Worm (Caenorhabditis elegans) whole organism, L1 larva: ENCODE data around the gene srh-30.
A peak's percentile ranks its signal among the peaks of the same experiment; 100 is the strongest.

Experiments
- Y116A8C.19 ChIP-seq: sonication (generic microtip); optimal IDR thresholded peaks from 2 replicates; lab custom pipeline; 2016; ENCODE audit warnings: missing compliant biosample characterization, missing genetic modification characterization, borderline replicate concordance
- aha-1 ChIP-seq: fragments of 150-350 bp; optimal IDR thresholded peaks from 2 replicates; lab custom pipeline; 2014; ENCODE audit warnings: missing biosample characterization, missing genetic modification characterization
- aly-2 ChIP-seq: fragments of 150-350 bp; optimal IDR thresholded peaks from 2 replicates; lab custom pipeline; 2014; ENCODE audit warnings: missing biosample characterization, missing genetic modification characterization
- ama-1 ChIP-seq: fragments of 150-350 bp; optimal IDR thresholded peaks from 2 replicates; lab custom pipeline; 2014
- ceh-8 ChIP-seq: fragments of 200-800 bp; sonication (Bioruptor generic); optimal IDR thresholded peaks from 2 replicates; lab custom pipeline; 2018; ENCODE audit warnings: mild to moderate bottlenecking, missing genetic modification characterization, moderate library complexity, missing compliant biosample characterization
- ceh-88 ChIP-seq: fragments of 200-800 bp; sonication (Bioruptor generic); IDR thresholded peaks from 2 replicates; pipeline ENCODE4 v1.3.6; 2022; ENCODE audit warnings: missing genetic modification characterization, missing compliant biosample characterization
- ceh-90 ChIP-seq: sonication (generic microtip); optimal IDR thresholded peaks from 2 replicates; lab custom pipeline; 2016; ENCODE audit warnings: missing genetic modification characterization, missing compliant biosample characterization
- efl-1 ChIP-seq, 4 experiments: fragments of 150-350 bp; optimal IDR thresholded peaks in 3 of 4; peaks in 1 of 4; 1 replicate in 1 of 4; 2 replicates in 3 of 4; lab custom pipeline; 2014; ENCODE audit warnings: missing biosample characterization in 2 of 4, missing genetic modification characterization in 2 of 4, missing genetic modification reagents in 2 of 4
- elt-2 ChIP-seq: sonication (generic microtip); optimal IDR thresholded peaks from 2 replicates; lab custom pipeline; 2016; ENCODE audit warnings: missing genetic modification characterization, mild to moderate bottlenecking, inconsistent platforms, missing compliant biosample characterization, missing genetic modification reagents
- elt-3 ChIP-seq, 6 experiments: fragments of 150-350 bp in 1 of 6; sonication (generic microtip); optimal IDR thresholded peaks; 2 replicates each; lab custom pipeline; 2017 to 2018; ENCODE audit warnings: missing biosample characterization in 6 of 6, missing genetic modification characterization in 6 of 6, inconsistent platforms in 1 of 6
- grh-1 ChIP-seq: fragments of 200-800 bp; sonication (Bioruptor generic); IDR thresholded peaks from 2 replicates; pipeline ENCODE4 v1.3.6; 2022; ENCODE audit warnings: missing genetic modification reagents, missing genetic modification characterization, missing compliant biosample characterization
- hlh-4 ChIP-seq: sonication (generic microtip); optimal IDR thresholded peaks from 2 replicates; lab custom pipeline; 2016; ENCODE audit warnings: mild to moderate bottlenecking, missing genetic modification characterization, missing compliant biosample characterization
- irx-1 ChIP-seq: sonication (generic microtip); optimal IDR thresholded peaks from 2 replicates; lab custom pipeline; 2016; ENCODE audit warnings: missing genetic modification characterization, missing compliant biosample characterization
- lin-13 ChIP-seq: fragments of 150-350 bp; optimal IDR thresholded peaks from 2 replicates; lab custom pipeline; 2014; ENCODE audit warnings: missing biosample characterization, missing genetic modification reagents, missing genetic modification characterization
- lin-14 ChIP-seq: fragments of 200-800 bp; sonication (Bioruptor generic); optimal IDR thresholded peaks from 2 replicates; lab custom pipeline; 2018; ENCODE audit warnings: mild to moderate bottlenecking, missing genetic modification characterization, moderate library complexity, missing compliant biosample characterization
- lin-35 ChIP-seq, 2 experiments: fragments of 150-350 bp; optimal IDR thresholded peaks; 2 replicates each; lab custom pipeline; 2014; ENCODE audit warnings: missing biosample characterization in 2 of 2, missing genetic modification characterization in 2 of 2, missing genetic modification reagents in 2 of 2
- mab-9 ChIP-seq: fragments of 200-800 bp; sonication (Bioruptor generic); IDR thresholded peaks from 2 replicates; pipeline ENCODE4 v1.3.6; 2022; ENCODE audit warnings: missing genetic modification reagents, missing genetic modification characterization, missing compliant biosample characterization
- mdl-1 ChIP-seq, 2 experiments: fragments of 150-350 bp; optimal IDR thresholded peaks; 2 replicates each; lab custom pipeline; 2014 to 2017; ENCODE audit warnings: missing biosample characterization in 2 of 2, missing genetic modification characterization in 2 of 2, inconsistent platforms in 1 of 2
- nhr-12 ChIP-seq: sonication (generic microtip); optimal IDR thresholded peaks from 2 replicates; lab custom pipeline; 2017; ENCODE audit warnings: missing biosample characterization, missing genetic modification characterization
- nhr-20 ChIP-seq: sonication (generic microtip); optimal IDR thresholded peaks from 2 replicates; lab custom pipeline; 2016; ENCODE audit warnings: mild to moderate bottlenecking, missing genetic modification characterization, missing compliant biosample characterization
- nhr-71 ChIP-seq: sonication (generic microtip); optimal IDR thresholded peaks from 2 replicates; lab custom pipeline; 2016; ENCODE audit warnings: mild to moderate bottlenecking, missing genetic modification characterization, moderate library complexity, missing compliant biosample characterization
- nhr-84 ChIP-seq: sonication (generic microtip); optimal IDR thresholded peaks from 2 replicates; lab custom pipeline; 2017; ENCODE audit warnings: missing biosample characterization, missing genetic modification characterization
- nhr-90 ChIP-seq: sonication (generic microtip); optimal IDR thresholded peaks from 2 replicates; lab custom pipeline; 2016; ENCODE audit warnings: mild to moderate bottlenecking, missing genetic modification characterization, missing compliant biosample characterization; ENCODE audit not compliant: poor library complexity
- pax-3 ChIP-seq: fragments of 200-800 bp; sonication (Bioruptor generic); optimal IDR thresholded peaks from 2 replicates; lab custom pipeline; 2018; ENCODE audit warnings: mild to moderate bottlenecking, missing genetic modification characterization, moderate library complexity, missing compliant biosample characterization
- rnt-1 ChIP-seq: sonication (generic microtip); optimal IDR thresholded peaks from 2 replicates; lab custom pipeline; 2016; ENCODE audit warnings: mild to moderate bottlenecking, missing genetic modification characterization, moderate library complexity, missing compliant biosample characterization
- sox-4 ChIP-seq: sonication (generic microtip); optimal IDR thresholded peaks from 2 replicates; lab custom pipeline; 2016; ENCODE audit warnings: missing genetic modification characterization, missing compliant biosample characterization
- swsn-7 ChIP-seq: sonication (generic microtip); optimal IDR thresholded peaks from 2 replicates; lab custom pipeline; 2016; ENCODE audit warnings: missing genetic modification characterization, missing compliant biosample characterization
- unc-130 ChIP-seq: fragments of 150-350 bp; optimal IDR thresholded peaks from 2 replicates; lab custom pipeline; 2017; ENCODE audit warnings: missing biosample characterization, missing genetic modification characterization, inconsistent platforms
- unc-62 ChIP-seq: fragments of 150-350 bp; optimal IDR thresholded peaks from 2 replicates; lab custom pipeline; 2014; ENCODE audit warnings: missing biosample characterization, missing genetic modification reagents, missing genetic modification characterization
- unc-86 ChIP-seq: sonication (generic microtip); optimal IDR thresholded peaks from 2 replicates; lab custom pipeline; 2016; ENCODE audit warnings: missing genetic modification characterization, missing compliant biosample characterization
- xbp-1 ChIP-seq: sonication (generic microtip); optimal IDR thresholded peaks from 2 replicates; lab custom pipeline; 2016; ENCODE audit warnings: missing genetic modification characterization, missing compliant biosample characterization
- zag-1 ChIP-seq: fragments of 150-350 bp; optimal IDR thresholded peaks from 2 replicates; lab custom pipeline; 2014; ENCODE audit warnings: missing biosample characterization, missing genetic modification characterization
- zip-4 ChIP-seq: fragments of 200-800 bp; sonication (Bioruptor generic); optimal IDR thresholded peaks from 2 replicates; lab custom pipeline; 2018; ENCODE audit warnings: mild to moderate bottlenecking, missing genetic modification characterization, moderate library complexity, missing compliant biosample characterization

srh-30 gene

DNA sequence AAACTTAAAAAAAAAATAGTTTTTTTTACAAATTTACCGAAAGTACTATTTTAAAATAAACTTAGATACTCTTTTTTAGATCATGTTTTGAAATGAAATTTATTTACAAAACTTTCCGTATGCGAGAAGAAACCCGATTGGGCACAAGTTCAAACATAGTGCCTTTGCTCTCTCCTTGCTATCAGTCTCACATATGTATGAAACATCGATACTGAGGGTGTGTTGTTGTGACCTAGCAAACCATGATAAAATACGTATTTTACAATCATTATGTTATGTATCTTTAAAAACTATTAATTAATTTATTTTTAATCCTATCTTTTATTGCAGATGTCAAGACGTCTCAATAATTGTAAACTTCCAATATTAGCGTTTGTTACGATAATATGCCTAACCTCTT, 38.5 kb upstream of the srh-30 start:
- TF ChIP-seq elt-2 (tag; lab: Kevin White, UChicago) (peak; percentile 32), lin-13 (GFP tag; lab: Kevin White, UChicago) (no peak)

DNA sequence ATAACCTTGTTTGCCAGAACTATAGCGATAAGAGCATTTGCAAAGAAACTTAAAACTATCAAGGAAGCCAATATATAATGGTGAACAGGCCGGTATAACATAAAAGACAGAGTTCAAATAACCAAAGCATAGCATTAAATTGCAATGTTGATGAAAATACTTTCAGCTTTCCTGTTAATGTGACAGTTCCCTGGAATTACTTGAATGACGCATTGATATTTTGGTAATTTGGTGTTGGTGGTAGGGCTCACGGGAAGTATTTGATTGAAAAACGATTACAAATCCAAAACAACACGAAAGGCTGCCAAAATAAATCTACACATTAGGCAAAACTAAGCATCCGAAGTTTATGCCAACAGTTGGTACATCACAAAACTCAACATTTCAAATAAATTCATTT, 37.4 kb upstream of the srh-30 start, which contains the start of gene dmsr-16:
TSS of gene dmsr-16 (minus strand) at position 101 of the 400 bp plus-strand sequence.
- TF ChIP-seq xbp-1 (no peak), irx-1 (tag; lab: Kevin White, UChicago) (no peak), nhr-20 (tag; lab: Kevin White, UChicago) (no peak), lin-14 (GFP tag; lab: Kevin White, UChicago) (no peak), ama-1 (lab: Kevin White, UChicago) (no peak), swsn-7 (tag; lab: Kevin White, UChicago) (no peak)

DNA sequence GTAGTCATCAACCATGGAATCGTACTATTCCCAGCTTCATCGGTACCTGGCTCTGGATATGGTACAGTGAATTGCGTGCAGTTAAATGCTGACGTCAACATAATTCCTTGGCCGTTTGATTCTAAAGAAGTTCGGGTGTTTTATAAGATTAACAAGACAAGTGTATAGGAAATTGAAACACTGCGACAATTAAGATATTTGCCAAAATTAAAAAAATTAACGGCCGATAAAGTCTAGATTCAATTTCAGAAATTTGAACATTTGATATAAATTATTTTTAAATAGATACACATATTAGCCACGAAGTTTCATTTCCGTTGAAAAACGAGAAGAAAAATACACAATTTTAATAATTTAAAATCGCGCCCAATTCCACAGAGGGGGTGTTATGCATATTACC, 34.8 kb upstream of the srh-30 start, which contains the start of gene dmsr-12:
TSS of gene dmsr-12 (minus strand) at position 101 of the 400 bp plus-strand sequence.
- TF ChIP-seq efl-1 (optimal IDR thresholded peaks at IDR 0.05; lab: Kevin White, UChicago) (no peak), efl-1 (GFP tag; optimal IDR thresholded peaks at IDR 0.05 in 1 of 2; lab: Kevin White, UChicago) (no peak), hlh-4 (tag; lab: Kevin White, UChicago) (no peak), ceh-8 (no peak), elt-3 (tag; optimal IDR thresholded peaks at IDR 0.05; lab: Kevin White, UChicago) (no peak), rnt-1 (tag; lab: Kevin White, UChicago) (no peak), unc-130 (tag; lab: Kevin White, UChicago) (no peak), mdl-1 (tag; optimal IDR thresholded peaks at IDR 0.05; lab: Kevin White, UChicago) (no peak), mab-9 (GFP tag; lab: Robert Waterston, UW) (no peak), aly-2 (no peak), lin-14 (GFP tag; lab: Kevin White, UChicago) (no peak), aha-1 (tag; lab: Kevin White, UChicago) (no peak), ceh-90 (tag; lab: Kevin White, UChicago) (no peak), nhr-90 (tag; lab: Kevin White, UChicago) (no peak)

ce11 chrV:6803992-6804391, 32.4 kb upstream of the srh-30 start, which contains the start of gene dmsr-11:
dmsr-11 (minus strand) TSS chrV:6804092.
- TF ChIP-seq ceh-88 (GFP tag; lab: Robert Waterston, UW) (no peak), nhr-12 (tag; lab: Kevin White, UChicago) (no peak), rnt-1 (tag; lab: Kevin White, UChicago) (no peak), Y116A8C.19 (tag; lab: Kevin White, UChicago) (no peak), nhr-84 (no peak), hlh-4 (tag; lab: Kevin White, UChicago) (no peak), unc-62 (no peak), elt-2 (tag; lab: Kevin White, UChicago) (no peak), irx-1 (tag; lab: Kevin White, UChicago) (no peak), pax-3 (tag; lab: Kevin White, UChicago) (no peak), lin-14 (GFP tag; lab: Kevin White, UChicago) (no peak), efl-1 (optimal IDR thresholded peaks at IDR 0.05; lab: Kevin White, UChicago) (no peak), efl-1 (GFP tag; optimal IDR thresholded peaks at IDR 0.05 in 1 of 2; lab: Kevin White, UChicago) (no peak), zag-1 (tag; lab: Kevin White, UChicago) (no peak), grh-1 (GFP tag; lab: Robert Waterston, UW) (no peak), sox-4 (tag; lab: Kevin White, UChicago) (no peak), nhr-90 (tag; lab: Kevin White, UChicago) (no peak), unc-86 (no peak), nhr-71 (tag; lab: Kevin White, UChicago) (no peak), lin-35 (GFP tag; optimal IDR thresholded peaks at IDR 0.05; lab: Kevin White, UChicago) (no peak), zip-4 (GFP tag; lab: Kevin White, UChicago) (no peak)
